Fruit fly (Drosophila melanogaster) whole organism, embryonic: ENCODE data around the gene dsx-c73A.

Experiments
- Atf-2 ChIP-seq: fragments of 200-800 bp; sonication (Bioruptor generic); optimal IDR thresholded peaks from 2 replicates; lab custom pipeline; 2016; ENCODE audit warnings: missing biosample characterization, missing genetic modification characterization
- Blimp-1 ChIP-seq: fragments of 200-800 bp; sonication (Bioruptor generic); optimal IDR thresholded peaks from 3 replicates; lab custom pipeline; 2018; ENCODE audit warnings: missing biosample characterization, missing genetic modification characterization, mild to moderate bottlenecking, moderate library complexity, missing genetic modification reagents
- CG10274 ChIP-seq: fragments of 200-800 bp; sonication (Bioruptor generic); optimal IDR thresholded peaks from 3 replicates; lab custom pipeline; 2017; ENCODE audit warnings: missing biosample characterization, mild to moderate bottlenecking, missing genetic modification characterization
- CG12236 ChIP-seq: fragments of 200-800 bp; sonication (Bioruptor generic); optimal IDR thresholded peaks from 2 replicates; lab custom pipeline; 2016; ENCODE audit warnings: missing biosample characterization, missing genetic modification characterization
- CG13287 ChIP-seq: fragments of 200-800 bp; sonication (Bioruptor generic); IDR thresholded peaks from 2 replicates; pipeline ENCODE4 v1.3.6; 2022; ENCODE audit warnings: missing biosample characterization, missing genetic modification characterization; ENCODE audit not compliant: partially characterized antibody
- CG16863 ChIP-seq: fragments of 200-800 bp; sonication (Bioruptor generic); optimal IDR thresholded peaks from 3 replicates; lab custom pipeline; 2016; ENCODE audit warnings: missing biosample characterization, missing genetic modification characterization
- CG18599 ChIP-seq: fragments of 200-800 bp; sonication (Bioruptor generic); optimal IDR thresholded peaks from 3 replicates; lab custom pipeline; 2017; ENCODE audit warnings: missing biosample characterization, missing genetic modification characterization, mild to moderate bottlenecking, moderate library complexity, missing genetic modification reagents
- CG4360 ChIP-seq: fragments of 200-800 bp; sonication (Bioruptor generic); IDR thresholded peaks from 2 replicates; pipeline ENCODE4 v1.3.6; 2022; ENCODE audit warnings: missing biosample characterization, missing genetic modification characterization
- CG6813 ChIP-seq: fragments of 200-800 bp; sonication (Bioruptor generic); optimal IDR thresholded peaks from 2 replicates; lab custom pipeline; 2017; ENCODE audit warnings: missing biosample characterization, missing genetic modification characterization, mild to moderate bottlenecking, moderate library complexity, missing genetic modification reagents
- CG8388 ChIP-seq: fragments of 200-800 bp; sonication (Bioruptor generic); optimal IDR thresholded peaks from 2 replicates; lab custom pipeline; 2019; ENCODE audit warnings: missing biosample characterization, mild to moderate bottlenecking, missing genetic modification characterization, moderate library complexity
- CG8765 ChIP-seq: fragments of 200-800 bp; sonication (Bioruptor generic); IDR thresholded peaks from 2 replicates; pipeline ENCODE4 v1.3.6; 2022; ENCODE audit warnings: missing biosample characterization, missing genetic modification characterization
- CG9437 ChIP-seq: fragments of 200-800 bp; sonication (Bioruptor generic); optimal IDR thresholded peaks from 2 replicates; lab custom pipeline; 2018; ENCODE audit warnings: missing biosample characterization, mild to moderate bottlenecking, missing genetic modification characterization
- CG9817 ChIP-seq: fragments of 200-800 bp; sonication (Bioruptor generic); optimal IDR thresholded peaks from 2 replicates; lab custom pipeline; 2018; ENCODE audit warnings: missing biosample characterization, mild to moderate bottlenecking, missing genetic modification characterization, moderate library complexity
- Camta ChIP-seq: fragments of 200-800 bp; sonication (Bioruptor generic); optimal IDR thresholded peaks from 2 replicates; lab custom pipeline; 2016; ENCODE audit warnings: missing biosample characterization, missing genetic modification characterization
- Dref ChIP-seq: fragments of 200-800 bp; sonication (Bioruptor generic); IDR thresholded peaks from 2 replicates; pipeline ENCODE4 v1.3.6; 2022; ENCODE audit warnings: missing biosample characterization, missing genetic modification characterization
- HLH3B ChIP-seq: fragments of 200-800 bp; sonication (Bioruptor generic); IDR thresholded peaks from 2 replicates; pipeline ENCODE4 v1.3.6; 2022; ENCODE audit warnings: missing biosample characterization, missing genetic modification characterization
- Hr78 ChIP-seq, 2 experiments: fragments of 200-800 bp in 1 of 2; fragments of >200 bp in 1 of 2; sonication (Bioruptor generic) in 1 of 2; optimal IDR thresholded peaks; 2 replicates each; lab custom pipeline; 2017 to 2019; ENCODE audit warnings: missing biosample characterization in 2 of 2, missing genetic modification characterization in 2 of 2, mild to moderate bottlenecking in 1 of 2, moderate library complexity in 1 of 2
- Myb ChIP-seq: fragments of 200-800 bp; sonication (Bioruptor generic); optimal IDR thresholded peaks from 2 replicates; lab custom pipeline; 2016; ENCODE audit warnings: missing biosample characterization, missing genetic modification characterization
- NC2β ChIP-seq: fragments of 200-800 bp; sonication (Bioruptor generic); optimal IDR thresholded peaks from 2 replicates; lab custom pipeline; 2016; ENCODE audit warnings: missing biosample characterization, missing genetic modification characterization
- NFAT ChIP-seq: fragments of 200-800 bp; sonication (Bioruptor generic); IDR thresholded peaks from 2 replicates; pipeline ENCODE4 v1.3.6; 2022; ENCODE audit warnings: missing biosample characterization, missing genetic modification characterization
- Optix ChIP-seq: fragments of 200-800 bp; sonication (Bioruptor generic); IDR thresholded peaks from 3 replicates; pipeline ENCODE4 v1.3.6; 2022; ENCODE audit warnings: missing biosample characterization, missing genetic modification characterization
- Stat92E ChIP-seq, 3 experiments: fragments of >200 bp in 2 of 3; fragments of 200-800 bp in 1 of 3; sonication (Bioruptor generic) in 1 of 3; optimal IDR thresholded peaks; 2 replicates each; lab custom pipeline; 2017 to 2019; ENCODE audit warnings: missing biosample characterization in 3 of 3, missing genetic modification characterization in 3 of 3, mild to moderate bottlenecking in 1 of 3, moderate library complexity in 1 of 3
- Usf ChIP-seq: fragments of 200-800 bp; sonication (Bioruptor generic); optimal IDR thresholded peaks from 2 replicates; lab custom pipeline; 2017; ENCODE audit warnings: missing genotype, missing biosample characterization, missing genetic modification characterization
- bigmax ChIP-seq: fragments of 200-800 bp; sonication (Bioruptor generic); optimal IDR thresholded peaks from 2 replicates; lab custom pipeline; 2018; ENCODE audit warnings: missing biosample characterization, mild to moderate bottlenecking, missing genetic modification characterization
- chinmo ChIP-seq: fragments of 200-800 bp; sonication (Bioruptor generic); IDR thresholded peaks from 4 replicates; pipeline ENCODE4 v1.3.6; 2022; ENCODE audit warnings: missing biosample characterization, missing genetic modification characterization; ENCODE audit not compliant: partially characterized antibody
- corto ChIP-seq: fragments of 200-800 bp; sonication (Bioruptor generic); optimal IDR thresholded peaks from 2 replicates; lab custom pipeline; 2016; ENCODE audit warnings: missing biosample characterization, mild to moderate bottlenecking, missing genetic modification characterization, moderate library complexity
- da ChIP-seq: fragments of 200-800 bp; sonication (Bioruptor generic); optimal IDR thresholded peaks from 2 replicates; lab custom pipeline; 2016; ENCODE audit warnings: missing biosample characterization, missing genetic modification characterization
- gcm ChIP-seq: fragments of 200-800 bp; sonication (Bioruptor generic); optimal IDR thresholded peaks from 2 replicates; lab custom pipeline; 2019; ENCODE audit warnings: missing biosample characterization, mild to moderate bottlenecking, missing genetic modification characterization, moderate library complexity
- gem ChIP-seq: fragments of 200-800 bp; sonication (Bioruptor generic); optimal IDR thresholded peaks from 2 replicates; lab custom pipeline; 2019; ENCODE audit warnings: missing biosample characterization, mild to moderate bottlenecking, missing genetic modification characterization, moderate library complexity
- hbn ChIP-seq: fragments of 200-800 bp; sonication (Bioruptor generic); IDR thresholded peaks from 2 replicates; pipeline ENCODE4 v1.3.6; 2022; ENCODE audit warnings: missing biosample characterization, missing genetic modification characterization; ENCODE audit not compliant: partially characterized antibody
- jing ChIP-seq: fragments of 200-800 bp; sonication (Bioruptor generic); optimal IDR thresholded peaks from 2 replicates; lab custom pipeline; 2018; ENCODE audit warnings: missing biosample characterization, mild to moderate bottlenecking, missing genetic modification characterization
- kni ChIP-seq: fragments of 200-800 bp; sonication (Bioruptor generic); optimal IDR thresholded peaks from 3 replicates; lab custom pipeline; 2017; ENCODE audit warnings: mild to moderate bottlenecking, missing biosample characterization, missing genetic modification reagents, missing genetic modification characterization
- lov ChIP-seq, 2 experiments: fragments of 200-800 bp in 1 of 2; fragments of >200 bp in 1 of 2; sonication (Bioruptor generic) in 1 of 2; IDR thresholded peaks in 1 of 2; optimal IDR thresholded peaks in 1 of 2; 2 replicates in 1 of 2; 3 replicates in 1 of 2; pipeline versions ENCODE4 v1.3.6 to Lab custom; 2017 to 2022; ENCODE audit warnings: missing biosample characterization in 1 of 2, missing genetic modification characterization in 1 of 2
- nerfin-1 ChIP-seq: fragments of 200-800 bp; sonication (Bioruptor generic); optimal IDR thresholded peaks from 3 replicates; lab custom pipeline; 2019; ENCODE audit warnings: missing biosample characterization, mild to moderate bottlenecking, missing genetic modification characterization, moderate library complexity
- pan ChIP-seq, 4 experiments: fragments of >200 bp in 3 of 4; fragments of 200-800 bp in 1 of 4; sonication (Bioruptor generic) in 1 of 4; optimal IDR thresholded peaks in 3 of 4; IDR thresholded peaks in 1 of 4; 2 replicates each; pipeline versions ENCODE4 v1.3.6 to Lab custom; 2017 to 2022; ENCODE audit warnings: missing biosample characterization in 2 of 4, missing genetic modification characterization in 2 of 4, mixed read lengths in 1 of 4
- repo ChIP-seq: fragments of 200-800 bp; sonication (Bioruptor generic); optimal IDR thresholded peaks from 2 replicates; lab custom pipeline; 2016; ENCODE audit warnings: missing biosample characterization, missing genetic modification characterization
- salm ChIP-seq: fragments of 200-800 bp; sonication (Bioruptor generic); optimal IDR thresholded peaks from 2 replicates; lab custom pipeline; 2018; ENCODE audit warnings: missing biosample characterization, mild to moderate bottlenecking, missing genetic modification characterization
- sd ChIP-seq: fragments of 200-800 bp; sonication (Bioruptor generic); optimal IDR thresholded peaks from 3 replicates; lab custom pipeline; 2018; ENCODE audit warnings: missing biosample characterization, mild to moderate bottlenecking, missing genetic modification characterization, moderate library complexity
- sqz ChIP-seq: fragments of 200-800 bp; sonication (Bioruptor generic); optimal IDR thresholded peaks from 3 replicates; lab custom pipeline; 2018; ENCODE audit warnings: missing biosample characterization, mild to moderate bottlenecking, missing genetic modification characterization
- twi ChIP-seq: fragments of 200-800 bp; optimal IDR thresholded peaks from 2 replicates; lab custom pipeline; 2019; ENCODE audit warnings: missing biosample characterization, mild to moderate bottlenecking, missing genetic modification characterization, moderate library complexity
- wek ChIP-seq: fragments of 200-800 bp; sonication (Bioruptor generic); optimal IDR thresholded peaks from 3 replicates; lab custom pipeline; 2018; ENCODE audit warnings: missing biosample characterization, mild to moderate bottlenecking, missing genetic modification characterization, moderate library complexity
- zf30C ChIP-seq: fragments of 200-800 bp; sonication (Bioruptor generic); optimal IDR thresholded peaks from 3 replicates; lab custom pipeline; 2018; ENCODE audit warnings: missing biosample characterization, mild to moderate bottlenecking, missing genetic modification characterization

The dsx-c73A gene

DNA sequence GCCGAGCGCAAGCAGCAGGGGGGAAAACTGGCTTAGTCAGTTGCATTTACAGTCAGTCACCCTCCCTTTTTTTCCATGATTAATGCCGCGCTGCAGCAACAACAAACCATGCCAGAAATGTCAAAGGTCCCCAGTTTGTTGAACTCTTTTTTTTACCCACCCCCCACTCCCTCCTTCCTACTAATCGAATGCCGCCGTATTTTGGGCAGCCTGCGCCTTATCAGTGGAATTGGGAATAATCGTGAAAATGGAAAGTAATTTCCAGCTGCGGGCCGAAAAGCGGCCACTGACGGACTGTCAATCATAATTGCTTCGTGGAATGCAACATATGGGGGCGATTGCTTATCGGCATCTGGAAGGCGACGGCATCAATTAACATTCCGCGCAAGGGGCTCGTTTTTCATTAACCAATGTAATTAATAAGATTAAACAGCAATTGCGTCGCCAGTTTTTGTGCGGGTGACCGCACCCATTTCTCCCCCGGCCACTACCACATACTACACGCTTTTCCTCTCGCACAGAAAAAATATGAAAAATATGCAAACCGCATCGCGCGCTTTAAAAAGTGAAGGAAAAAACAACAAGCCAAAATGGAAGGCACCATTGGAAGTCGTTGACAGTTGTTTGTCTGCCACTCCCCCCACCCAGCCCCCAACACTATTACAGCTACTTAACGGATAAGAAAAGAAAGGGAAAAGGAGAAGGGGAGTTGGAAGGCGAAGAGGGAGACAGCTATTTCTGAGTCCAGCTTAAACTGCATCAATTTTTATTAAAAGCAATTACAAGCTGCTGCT is 42.1 kb downstream of the dsx-c73A start (continued):
- TF ChIP-seq CG18599 (no peak), sqz (peak; percentile 89), salm (peak; percentile 26), CG10274 (peak; percentile 6), kni (GFP tag; lab: Kevin White, UChicago) (peak; percentile 52), Hr78 (GFP tag; optimal IDR thresholded peaks at IDR 0.05; lab: Kevin White, UChicago) (peak in 1 of 2 experiments; percentile 98), nerfin-1 (tag; lab: Kevin White, UChicago) (peak; percentile 48), wek (no peak), repo (no peak), Usf (no peak), CG8765 (no peak), jing (GFP tag; lab: Kevin White, UChicago) (no peak), da (GFP tag; lab: Kevin White, UChicago) (no peak), Stat92E (GFP tag; optimal IDR thresholded peaks at IDR 0.05; lab: Kevin White, UChicago) (peak in 1 of 3 experiments; percentile 23), bigmax (no peak), corto (no peak), gcm (GFP tag; lab: Kevin White, UChicago) (peak; percentile 67), gem (tag; lab: Kevin White, UChicago) (no peak), lov (optimal IDR thresholded peaks at IDR 0.05; lab: Kevin White, UChicago) (no peak), lov (GFP tag; IDR thresholded peaks at IDR 0.05; lab: Robert Waterston, UW) (no peak), Dref (GFP tag; lab: Robert Waterston, UW) (no peak), Camta (no peak), CG4360 (GFP tag; lab: Robert Waterston, UW) (peak; percentile 73; the same call in 1 of the 2 replicates), CG8388 (GFP tag; lab: Kevin White, UChicago) (no peak), Myb (GFP tag; lab: Kevin White, UChicago) (no peak), Blimp-1 (GFP tag; lab: Kevin White, UChicago) (peak; percentile 79), chinmo (no peak), Optix (no peak), sd (peak; percentile 23), pan (optimal IDR thresholded peaks at IDR 0.05; lab: Kevin White, UChicago) (no peak), pan (GFP tag; optimal IDR thresholded peaks at IDR 0.05 in 1 of 2, IDR thresholded peaks at IDR 0.05 in 1 of 2) (peak in 1 of 2 experiments; percentile 6), NC2β (GFP tag; lab: Kevin White, UChicago) (no peak), hbn (GFP tag; lab: Robert Waterston, UW) (no peak), CG9817 (tag; lab: Kevin White, UChicago) (no peak), CG13287 (GFP tag; lab: Robert Waterston, UW) (no peak), NFAT (GFP tag; lab: Robert Waterston, UW) (no peak), CG9437 (no peak), HLH3B (no peak), CG12236 (no peak), CG16863 (no peak), Atf-2 (GFP tag; lab: Kevin White, UChicago) (no peak), zf30C (GFP tag; lab: Kevin White, UChicago) (no peak), CG6813 (no peak), twi (tag; lab: Kevin White, UChicago) (peak; percentile 73)
